Worm (Caenorhabditis elegans) whole organism, early embryonic: ENCODE results near the gene F23H11.5.

Experiments
- B0310.2 ChIP-seq: sonication (generic microtip); optimal IDR thresholded peaks from 2 replicates; lab custom pipeline; 2016; ENCODE audit warnings: mild to moderate bottlenecking, missing genetic modification characterization, missing compliant biosample characterization
- F13C5.2 ChIP-seq: sonication (generic microtip); optimal IDR thresholded peaks from 2 replicates; lab custom pipeline; 2017; ENCODE audit warnings: mild to moderate bottlenecking, missing genetic modification characterization, inconsistent platforms, missing compliant biosample characterization
- ama-1 ChIP-seq: fragments of 150-350 bp; optimal IDR thresholded peaks from 2 replicates; lab custom pipeline; 2014
- ceh-36 ChIP-seq: sonication (generic microtip); optimal IDR thresholded peaks from 2 replicates; lab custom pipeline; 2016; ENCODE audit warnings: missing genetic modification characterization, inconsistent platforms, missing compliant biosample characterization
- hnd-1 ChIP-seq: sonication (generic microtip); optimal IDR thresholded peaks from 2 replicates; lab custom pipeline; 2016; ENCODE audit warnings: missing genetic modification characterization, missing compliant biosample characterization

DNA sequence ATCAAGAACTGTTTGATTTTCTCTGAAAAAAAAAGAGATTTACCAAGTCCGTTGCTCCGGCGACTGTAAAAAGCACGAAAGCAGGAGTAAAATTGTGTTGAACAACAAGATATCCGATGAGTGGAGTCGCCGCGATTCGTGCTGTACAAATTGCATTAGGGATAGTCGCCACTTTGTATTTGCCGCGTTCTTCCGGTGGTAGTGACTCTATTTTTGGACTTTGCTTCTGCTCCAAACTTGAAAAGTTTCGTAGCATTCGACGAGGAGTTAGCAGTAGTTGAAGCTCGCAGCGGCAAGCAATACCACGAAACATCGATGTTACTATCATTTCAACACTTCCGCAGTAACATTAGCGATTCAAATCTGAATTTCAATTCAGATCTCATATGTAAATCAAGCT, 850 bp downstream of the F23H11.5 start, which contains the start of gene crls-1:
- no peak for TF ChIP-seq hnd-1 (tag; lab: Kevin White, UChicago)
- TF ChIP-seq ceh-36 (tag; lab: Kevin White, UChicago), result no peak
- TF ChIP-seq B0310.2 (tag; lab: Kevin White, UChicago), result no peak
- TF ChIP-seq ama-1 (lab: Kevin White, UChicago), result no peak
- TF ChIP-seq F13C5.2 (tag; lab: Kevin White, UChicago), result no peak
